Fruit fly (Drosophila melanogaster): Measurements from ENCODE around the gene CG8891.

DNA sequence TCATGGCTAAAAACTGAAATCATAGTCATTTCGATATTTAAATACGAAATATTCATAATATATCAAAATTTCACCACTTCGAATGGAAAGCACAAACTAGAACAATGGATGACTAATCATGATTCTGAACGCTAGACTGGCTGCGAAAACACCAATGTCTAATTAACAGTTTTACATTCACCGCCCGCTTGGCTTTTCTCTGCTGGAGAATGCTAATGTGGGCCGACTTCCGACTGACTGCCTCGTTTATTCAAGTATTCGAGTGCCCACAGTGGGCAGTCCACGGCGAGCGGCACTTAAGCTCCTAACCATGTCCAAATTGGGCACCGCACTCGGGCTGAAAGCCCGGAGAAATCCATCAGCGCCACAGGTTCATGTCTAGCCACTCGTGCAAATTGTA lies 22.9 kb upstream of the CG8891 start:
- TF ChIP-seq GATAd (GFP tag; optimal IDR thresholded peaks at IDR 0.05) (no peak), fru (GFP tag; optimal IDR thresholded peaks at IDR 0.05) (no peak), dsf (GFP tag; optimal IDR thresholded peaks at IDR 0.05; ENCODE audit: borderline replicate concordance) (no peak), dl (GFP tag; optimal IDR thresholded peaks at IDR 0.05; ENCODE audit: insufficient read depth in 1 of 2, partially characterized antibody in 2 of 2) (no peak), Hr78 (GFP tag; optimal IDR thresholded peaks at IDR 0.05) (no peak), Rel (GFP tag; optimal IDR thresholded peaks at IDR 0.05) (no peak), Rel (tag; optimal IDR thresholded peaks at IDR 0.05) (no peak), h (GFP tag; optimal IDR thresholded peaks at IDR 0.05) (no peak), Vsx2 (GFP tag; optimal IDR thresholded peaks at IDR 0.05; ENCODE audit: partially characterized antibody) (no peak), usp (GFP tag; optimal IDR thresholded peaks at IDR 0.05) (no peak), N (GFP tag; optimal IDR thresholded peaks at IDR 0.05) (no peak)
